Worm (Caenorhabditis elegans): ENCODE results near the gene hot-1.

hot-1 gene

ce11 chrV:14620835-14621234, at the start of gene hot-1:
Gene hot-1 (plus strand): TSS chrV:14621135.
- TF ChIP-seq flt-1 (GFP tag; IDR thresholded peaks at IDR 0.05) (no peak), tab-1 (GFP tag; IDR thresholded peaks at IDR 0.05) (no peak), ref-1 (GFP tag; conservative IDR thresholded peaks at IDR 0.05) (no peak), cog-1 (tag; optimal IDR thresholded peaks at IDR 0.05) (no peak), ztf-23 (GFP tag; IDR thresholded peaks at IDR 0.05) (no peak)

- TF ChIP-seq tab-1 (GFP tag; IDR thresholded peaks at IDR 0.05) = no peak
- no peak for TF ChIP-seq ztf-23 (GFP tag; IDR thresholded peaks at IDR 0.05)
- TF ChIP-seq T22C8.4 (GFP tag; IDR thresholded peaks at IDR 0.05) = no peak
- no peak for TF ChIP-seq ztf-29 (GFP tag; IDR thresholded peaks at IDR 0.05)
- TF ChIP-seq flt-1 (GFP tag; IDR thresholded peaks at IDR 0.05) = no peak
- no peak for TF ChIP-seq klf-2 (GFP tag; conservative IDR thresholded peaks at IDR 0.05)
- no peak for TF ChIP-seq ref-1 (GFP tag; conservative IDR thresholded peaks at IDR 0.05)
- no peak for TF ChIP-seq med-1 (GFP tag; optimal IDR thresholded peaks at IDR 0.05; ENCODE audit: insufficient read depth)
- TF ChIP-seq cog-1 (tag; optimal IDR thresholded peaks at IDR 0.05) = no peak
Observed at ce11 chrV:14576745-14577373, 44.1 kb upstream of the hot-1 start.

- TF ChIP-seq med-1 (GFP tag; optimal IDR thresholded peaks at IDR 0.05; ENCODE audit: insufficient read depth) (no peak), ztf-29 (GFP tag; IDR thresholded peaks at IDR 0.05) (no peak), tab-1 (GFP tag; IDR thresholded peaks at IDR 0.05) (no peak), ztf-23 (GFP tag; IDR thresholded peaks at IDR 0.05) (no peak), klf-2 (GFP tag; conservative IDR thresholded peaks at IDR 0.05) (no peak), T22C8.4 (GFP tag; IDR thresholded peaks at IDR 0.05) (no peak), cog-1 (tag; optimal IDR thresholded peaks at IDR 0.05) (no peak), flt-1 (GFP tag; IDR thresholded peaks at IDR 0.05) (no peak), ref-1 (GFP tag; conservative IDR thresholded peaks at IDR 0.05) (no peak)
Observed at ce11 chrV:14579619-14580018, 41.3 kb upstream of the hot-1 start, which contains the start of gene gar-3. Gene gar-3 (minus strand): TSS chrV:14579719.

DNA sequence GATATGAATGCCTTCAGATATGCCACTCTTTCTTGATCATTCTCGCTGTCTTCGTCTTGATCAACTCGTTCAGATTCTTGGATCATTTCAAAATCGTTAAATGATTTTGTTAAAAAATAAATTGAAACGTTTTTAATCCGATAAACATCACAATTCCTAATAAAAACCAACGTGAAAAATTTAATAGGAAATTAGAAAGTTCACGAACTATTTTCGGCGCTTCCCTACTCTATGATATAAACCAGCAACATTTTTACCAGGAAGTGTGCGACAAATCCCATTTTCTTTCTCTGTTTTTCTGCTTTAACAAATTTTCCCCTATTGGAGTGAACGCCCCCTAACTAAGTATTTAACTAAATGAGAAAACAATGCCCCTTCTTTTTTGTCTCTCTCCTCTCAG, 35.6 kb upstream of the hot-1 start, which contains the start of gene Y40H4A.2:
Gene Y40H4A.2, minus strand, starts transcription at position 101 of the 400 bp plus-strand sequence.
- TF ChIP-seq ztf-29 (GFP tag; IDR thresholded peaks at IDR 0.05) = no peak
- TF ChIP-seq flt-1 (GFP tag; IDR thresholded peaks at IDR 0.05) = no peak
- TF ChIP-seq klf-2 (GFP tag; conservative IDR thresholded peaks at IDR 0.05) = no peak
- no peak for TF ChIP-seq tab-1 (GFP tag; IDR thresholded peaks at IDR 0.05)
- no peak for TF ChIP-seq med-1 (GFP tag; optimal IDR thresholded peaks at IDR 0.05; ENCODE audit: insufficient read depth)
- TF ChIP-seq ref-1 (GFP tag; conservative IDR thresholded peaks at IDR 0.05) = no peak
- no peak for TF ChIP-seq cog-1 (tag; optimal IDR thresholded peaks at IDR 0.05)
- TF ChIP-seq T22C8.4 (GFP tag; IDR thresholded peaks at IDR 0.05) = no peak
- no peak for TF ChIP-seq ztf-23 (GFP tag; IDR thresholded peaks at IDR 0.05)

DNA sequence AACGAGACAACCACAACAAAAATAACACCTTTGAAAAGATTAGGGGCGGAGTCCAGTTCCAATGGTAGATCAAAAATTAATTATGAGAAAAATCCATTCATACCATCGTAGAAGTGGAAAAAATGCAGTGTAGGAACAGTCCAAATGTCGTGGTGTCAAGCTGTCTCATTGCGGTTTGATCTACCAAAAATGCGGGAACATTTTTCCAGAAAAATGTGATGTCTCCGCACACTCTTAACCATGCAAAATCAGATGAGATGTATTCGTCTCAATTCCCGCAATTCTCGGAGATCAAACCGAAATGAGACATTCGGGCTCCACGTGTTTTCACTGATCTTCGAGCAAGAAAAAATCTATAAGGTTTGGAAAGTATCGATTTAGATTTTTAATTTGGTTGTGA, 26.8 kb upstream of the hot-1 start:
- TF ChIP-seq flt-1 (GFP tag; IDR thresholded peaks at IDR 0.05) = no peak
- TF ChIP-seq ztf-29 (GFP tag; IDR thresholded peaks at IDR 0.05) = no peak
- no peak for TF ChIP-seq tab-1 (GFP tag; IDR thresholded peaks at IDR 0.05)
- TF ChIP-seq cog-1 (tag; optimal IDR thresholded peaks at IDR 0.05) = no peak

ce11 chrV:14594943-14595342, 26.0 kb upstream of the hot-1 start:
- no peak for TF ChIP-seq cog-1 (tag; optimal IDR thresholded peaks at IDR 0.05)
- no peak for TF ChIP-seq ref-1 (GFP tag; conservative IDR thresholded peaks at IDR 0.05)
- no peak for TF ChIP-seq ztf-29 (GFP tag; IDR thresholded peaks at IDR 0.05)
- no peak for TF ChIP-seq T22C8.4 (GFP tag; IDR thresholded peaks at IDR 0.05)
- no peak for TF ChIP-seq klf-2 (GFP tag; conservative IDR thresholded peaks at IDR 0.05)
- TF ChIP-seq flt-1 (GFP tag; IDR thresholded peaks at IDR 0.05) = no peak
- TF ChIP-seq tab-1 (GFP tag; IDR thresholded peaks at IDR 0.05) = no peak
- TF ChIP-seq med-1 (GFP tag; optimal IDR thresholded peaks at IDR 0.05; ENCODE audit: insufficient read depth) = no peak
- no peak for TF ChIP-seq ztf-23 (GFP tag; IDR thresholded peaks at IDR 0.05)

DNA sequence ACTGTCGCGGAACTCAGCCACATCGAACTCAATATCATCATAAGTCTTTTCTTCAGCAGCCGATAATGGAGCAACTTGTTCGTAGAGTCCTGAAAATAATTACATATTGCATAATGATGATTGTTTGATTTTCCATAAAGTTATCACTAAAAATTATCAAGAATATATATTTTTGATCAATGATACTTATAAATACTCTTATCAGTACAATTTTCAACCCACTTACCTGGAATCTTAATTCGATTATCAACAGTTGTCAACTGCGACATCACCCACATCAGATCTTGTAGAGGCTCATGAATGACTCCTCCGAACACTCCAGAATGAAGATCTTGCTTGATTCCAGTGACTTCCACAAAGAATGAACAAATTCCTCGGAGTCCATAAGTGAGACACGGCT, 25.0 kb upstream of the hot-1 start:
- TF ChIP-seq klf-2 (GFP tag; conservative IDR thresholded peaks at IDR 0.05) (no peak), T22C8.4 (GFP tag; IDR thresholded peaks at IDR 0.05) (no peak), ztf-23 (GFP tag; IDR thresholded peaks at IDR 0.05) (no peak), ztf-29 (GFP tag; IDR thresholded peaks at IDR 0.05) (no peak), flt-1 (GFP tag; IDR thresholded peaks at IDR 0.05) (no peak), med-1 (GFP tag; optimal IDR thresholded peaks at IDR 0.05; ENCODE audit: insufficient read depth) (no peak), ref-1 (GFP tag; conservative IDR thresholded peaks at IDR 0.05) (no peak), tab-1 (GFP tag; IDR thresholded peaks at IDR 0.05) (no peak), cog-1 (tag; optimal IDR thresholded peaks at IDR 0.05) (no peak)

ce11 chrV:14597005-14597680, 23.8 kb upstream of the hot-1 start, which contains the start of gene pes-9:
Gene pes-9 (minus strand): TSS chrV:14597034.
- TF ChIP-seq flt-1 (GFP tag; IDR thresholded peaks at IDR 0.05) = no peak
- no peak for TF ChIP-seq ztf-23 (GFP tag; IDR thresholded peaks at IDR 0.05)
- no peak for TF ChIP-seq cog-1 (tag; optimal IDR thresholded peaks at IDR 0.05)
- no peak for TF ChIP-seq ztf-29 (GFP tag; IDR thresholded peaks at IDR 0.05)
- TF ChIP-seq T22C8.4 (GFP tag; IDR thresholded peaks at IDR 0.05) = no peak
- TF ChIP-seq med-1 (GFP tag; optimal IDR thresholded peaks at IDR 0.05; ENCODE audit: insufficient read depth) = no peak
- no peak for TF ChIP-seq ref-1 (GFP tag; conservative IDR thresholded peaks at IDR 0.05)
- no peak for TF ChIP-seq klf-2 (GFP tag; conservative IDR thresholded peaks at IDR 0.05)
- TF ChIP-seq tab-1 (GFP tag; IDR thresholded peaks at IDR 0.05) = no peak

- no peak for TF ChIP-seq ztf-29 (GFP tag; IDR thresholded peaks at IDR 0.05)
- no peak for TF ChIP-seq klf-2 (GFP tag; conservative IDR thresholded peaks at IDR 0.05)
- TF ChIP-seq cog-1 (tag; optimal IDR thresholded peaks at IDR 0.05) = no peak
- TF ChIP-seq flt-1 (GFP tag; IDR thresholded peaks at IDR 0.05) = no peak
Observed at ce11 chrV:14597681-14598184, 23.2 kb upstream of the hot-1 start, which contains the start of gene R11H6.2. Gene R11H6.2 (plus strand): TSS chrV:14598006.
